Worm (Caenorhabditis elegans) whole organism, L1 larva: ENCODE measurements around the gene tsp-11.
A peak's percentile ranks its signal among the peaks of the same experiment; 100 is the strongest.
"Not testable (repeated sequence)": the region's sequence is repeated elsewhere in the genome, so short reads cannot be mapped to it uniquely, and the experiment has no call there.

ENCODE experiments used
- alr-1 ChIP-seq: fragments of 200-800 bp; sonication (Bioruptor generic); optimal IDR thresholded peaks from 2 replicates; lab custom pipeline; 2018; ENCODE audit warnings: borderline replicate concordance, mild to moderate bottlenecking, missing genetic modification characterization, missing compliant biosample characterization
- blmp-1 ChIP-seq: fragments of 150-350 bp; optimal IDR thresholded peaks from 2 replicates; lab custom pipeline; 2014; ENCODE audit warnings: missing biosample characterization, missing genetic modification characterization
- ceh-8 ChIP-seq: fragments of 200-800 bp; sonication (Bioruptor generic); optimal IDR thresholded peaks from 2 replicates; lab custom pipeline; 2018; ENCODE audit warnings: mild to moderate bottlenecking, missing genetic modification characterization, moderate library complexity, missing compliant biosample characterization
- ceh-82 ChIP-seq, 3 experiments: fragments of 150-350 bp in 1 of 3; sonication (generic microtip) in 2 of 3; optimal IDR thresholded peaks; 2 replicates each; lab custom pipeline; 2014 to 2017; ENCODE audit warnings: missing biosample characterization in 3 of 3, missing genetic modification characterization in 3 of 3
- ceh-88 ChIP-seq: fragments of 200-800 bp; sonication (Bioruptor generic); IDR thresholded peaks from 2 replicates; pipeline ENCODE4 v1.3.6; 2022; ENCODE audit warnings: missing genetic modification characterization, missing compliant biosample characterization
- efl-1 ChIP-seq, 4 experiments: fragments of 150-350 bp; optimal IDR thresholded peaks in 3 of 4; peaks in 1 of 4; 1 replicate in 1 of 4; 2 replicates in 3 of 4; lab custom pipeline; 2014; ENCODE audit warnings: missing biosample characterization in 2 of 4, missing genetic modification characterization in 2 of 4, missing genetic modification reagents in 2 of 4
- efl-3 ChIP-seq: fragments of 200-800 bp; sonication (Bioruptor generic); optimal IDR thresholded peaks from 2 replicates; lab custom pipeline; 2018; ENCODE audit warnings: mild to moderate bottlenecking, missing genetic modification characterization, missing compliant biosample characterization
- elt-3 ChIP-seq, 6 experiments: fragments of 150-350 bp in 1 of 6; sonication (generic microtip); optimal IDR thresholded peaks; 2 replicates each; lab custom pipeline; 2017 to 2018; ENCODE audit warnings: missing biosample characterization in 6 of 6, missing genetic modification characterization in 6 of 6, inconsistent platforms in 1 of 6
- grh-1 ChIP-seq: fragments of 200-800 bp; sonication (Bioruptor generic); IDR thresholded peaks from 2 replicates; pipeline ENCODE4 v1.3.6; 2022; ENCODE audit warnings: missing genetic modification reagents, missing genetic modification characterization, missing compliant biosample characterization
- hlh-4 ChIP-seq: sonication (generic microtip); optimal IDR thresholded peaks from 2 replicates; lab custom pipeline; 2016; ENCODE audit warnings: mild to moderate bottlenecking, missing genetic modification characterization, missing compliant biosample characterization
- hpl-2 ChIP-seq: fragments of 150-350 bp; optimal IDR thresholded peaks from 2 replicates; lab custom pipeline; 2014; ENCODE audit warnings: missing biosample characterization, missing genetic modification reagents, missing genetic modification characterization
- isw-1 ChIP-seq: fragments of 200-800 bp; sonication (Bioruptor generic); IDR thresholded peaks from 2 replicates; pipeline ENCODE4 v1.3.6; 2022; ENCODE audit warnings: missing genetic modification characterization, missing compliant biosample characterization
- jun-1 ChIP-seq: fragments of 150-350 bp; optimal IDR thresholded peaks from 2 replicates; lab custom pipeline; 2014; ENCODE audit warnings: missing biosample characterization, missing genetic modification reagents, missing genetic modification characterization
- lin-14 ChIP-seq: fragments of 200-800 bp; sonication (Bioruptor generic); optimal IDR thresholded peaks from 2 replicates; lab custom pipeline; 2018; ENCODE audit warnings: mild to moderate bottlenecking, missing genetic modification characterization, moderate library complexity, missing compliant biosample characterization
- lin-15B ChIP-seq: fragments of 150-350 bp; sonication (generic microtip); optimal IDR thresholded peaks from 3 replicates; lab custom pipeline; 2014; ENCODE audit warnings: missing biosample characterization, missing genetic modification characterization
- nhr-11 ChIP-seq: fragments of 150-350 bp; optimal IDR thresholded peaks from 2 replicates; lab custom pipeline; 2014; ENCODE audit warnings: missing biosample characterization, missing genetic modification characterization
- nhr-19 ChIP-seq: fragments of 200-800 bp; sonication (Bioruptor generic); conservative IDR thresholded peaks from 2 replicates; pipeline ENCODE4 v1.3.6; 2022; ENCODE audit warnings: missing genetic modification characterization, missing compliant biosample characterization
- nhr-237 ChIP-seq: fragments of 150-350 bp; optimal IDR thresholded peaks from 2 replicates; lab custom pipeline; 2014; ENCODE audit warnings: missing biosample characterization, missing genetic modification characterization
- nhr-76 ChIP-seq: sonication (generic microtip); optimal IDR thresholded peaks from 2 replicates; lab custom pipeline; 2017; ENCODE audit warnings: missing biosample characterization, missing genetic modification characterization
- nhr-77 ChIP-seq: fragments of 150-350 bp; optimal IDR thresholded peaks from 2 replicates; lab custom pipeline; 2014; ENCODE audit warnings: missing biosample characterization, missing genetic modification characterization
- nhr-85 ChIP-seq: sonication (generic microtip); peaks from one replicate; lab custom pipeline; 2016; ENCODE audit warnings: missing genetic modification characterization, inconsistent platforms, missing compliant biosample characterization
- pax-3 ChIP-seq: fragments of 200-800 bp; sonication (Bioruptor generic); optimal IDR thresholded peaks from 2 replicates; lab custom pipeline; 2018; ENCODE audit warnings: mild to moderate bottlenecking, missing genetic modification characterization, moderate library complexity, missing compliant biosample characterization
- rnt-1 ChIP-seq: sonication (generic microtip); optimal IDR thresholded peaks from 2 replicates; lab custom pipeline; 2016; ENCODE audit warnings: mild to moderate bottlenecking, missing genetic modification characterization, moderate library complexity, missing compliant biosample characterization
- snpc-4 ChIP-seq: fragments of 150-350 bp; optimal IDR thresholded peaks from 2 replicates; lab custom pipeline; 2014; ENCODE audit warnings: missing biosample characterization, missing genetic modification characterization
- snu-23 ChIP-seq: sonication (generic microtip); optimal IDR thresholded peaks from 2 replicates; lab custom pipeline; 2016; ENCODE audit warnings: missing genetic modification characterization, missing compliant biosample characterization
- sup-37 ChIP-seq: fragments of 200-800 bp; sonication (Bioruptor generic); optimal IDR thresholded peaks from 2 replicates; lab custom pipeline; 2018; ENCODE audit warnings: mild to moderate bottlenecking, missing genetic modification characterization, missing compliant biosample characterization
- unc-62 ChIP-seq: fragments of 150-350 bp; optimal IDR thresholded peaks from 2 replicates; lab custom pipeline; 2014; ENCODE audit warnings: missing biosample characterization, missing genetic modification reagents, missing genetic modification characterization

Gene tsp-11

ce11 chrX:9191795-9192494 lies 29.0 kb downstream of the tsp-11 start, which contains the start of gene Y81B9A.1:
Y81B9A.1 (plus strand) TSS chrX:9192444.
- no peak for TF ChIP-seq efl-3 (GFP tag; lab: Kevin White, UChicago)
- no peak for TF ChIP-seq nhr-77 (tag; lab: Kevin White, UChicago)
- no peak for TF ChIP-seq ceh-82 (tag; optimal IDR thresholded peaks at IDR 0.05; lab: Kevin White, UChicago)
- TF ChIP-seq snpc-4 (tag; lab: Kevin White, UChicago): no peak
- TF ChIP-seq pax-3 (tag; lab: Kevin White, UChicago): no peak
- TF ChIP-seq nhr-11 (tag; lab: Kevin White, UChicago): no peak
- no peak for TF ChIP-seq hpl-2 (GFP tag; lab: Kevin White, UChicago)
- TF ChIP-seq hlh-4 (tag; lab: Kevin White, UChicago): no peak
- no peak for TF ChIP-seq ceh-88 (GFP tag; lab: Robert Waterston, UW)
- TF ChIP-seq grh-1 (GFP tag; lab: Robert Waterston, UW): no peak
- TF ChIP-seq nhr-76: no peak
- TF ChIP-seq elt-3 (tag; optimal IDR thresholded peaks at IDR 0.05; lab: Kevin White, UChicago): no peak
- no peak for TF ChIP-seq nhr-85 (tag; lab: Kevin White, UChicago)
- no peak for TF ChIP-seq snu-23 (GFP tag; lab: Kevin White, UChicago)
- no peak for TF ChIP-seq isw-1 (GFP tag; lab: Robert Waterston, UW)
- TF ChIP-seq jun-1 (tag; lab: Kevin White, UChicago): no peak
- TF ChIP-seq ceh-8 (GFP tag; lab: Kevin White, UChicago): no peak
- TF ChIP-seq rnt-1 (tag; lab: Kevin White, UChicago): no peak
- no peak for TF ChIP-seq alr-1 (tag; lab: Kevin White, UChicago)

ce11 chrX:9194081-9194480 lies 31.1 kb downstream of the tsp-11 start:
- TF ChIP-seq elt-3 (tag; optimal IDR thresholded peaks at IDR 0.05; lab: Kevin White, UChicago) (no peak), efl-1 (optimal IDR thresholded peaks at IDR 0.05; lab: Kevin White, UChicago) (no peak), efl-1 (GFP tag; optimal IDR thresholded peaks at IDR 0.05 in 1 of 2; lab: Kevin White, UChicago) (peak in 1 of 2 experiments; percentile 16)

ce11 chrX:9195375-9196098 lies 32.6 kb downstream of the tsp-11 start:
- TF ChIP-seq nhr-19 (no peak), efl-1 (optimal IDR thresholded peaks at IDR 0.05; lab: Kevin White, UChicago) (no peak), efl-1 (GFP tag; optimal IDR thresholded peaks at IDR 0.05 in 1 of 2; lab: Kevin White, UChicago) (peak in 1 of 2 experiments; percentile 55)

- TF ChIP-seq sup-37 (GFP tag; lab: Kevin White, UChicago); hpl-2 (GFP tag; lab: Kevin White, UChicago); grh-1 (GFP tag; lab: Robert Waterston, UW): not testable (repeated sequence)
These were observed 40.5 kb downstream of the tsp-11 start, which contains the start of gene crb-3 for ce11 chrX:9203468-9203867. crb-3 (plus strand) TSS chrX:9203768.

ce11 chrX:9204986-9205385 lies 42.0 kb downstream of the tsp-11 start:
- no peak for TF ChIP-seq unc-62 (GFP tag; lab: Kevin White, UChicago)
- no peak for TF ChIP-seq lin-15B
- TF ChIP-seq nhr-85 (tag; lab: Kevin White, UChicago): peak; percentile 55
- TF ChIP-seq blmp-1 (tag; lab: Kevin White, UChicago): peak; percentile 80
- TF ChIP-seq ceh-82 (tag; optimal IDR thresholded peaks at IDR 0.05; lab: Kevin White, UChicago): no peak
- peak; percentile 17 for TF ChIP-seq lin-14 (GFP tag; lab: Kevin White, UChicago)

ce11 chrX:9206731-9207130 lies 43.8 kb downstream of the tsp-11 start:
- no peak for TF ChIP-seq grh-1 (GFP tag; lab: Robert Waterston, UW)
- TF ChIP-seq nhr-237 (tag; lab: Kevin White, UChicago): no peak
- peak; percentile 8 for TF ChIP-seq blmp-1 (tag; lab: Kevin White, UChicago)
